Worm (Caenorhabditis elegans): ENCODE results near the gene npr-4.
"Not testable (repeated sequence)": the region's sequence is repeated elsewhere in the genome, so short reads cannot be mapped to it uniquely, and the experiment has no call there.

ce11 chrX:12502582-12502981, 48.9 kb downstream of the npr-4 start:
- not testable (repeated sequence) for TF ChIP-seq unc-62 (GFP tag; optimal IDR thresholded peaks at IDR 0.05); mep-1 (tag; optimal IDR thresholded peaks at IDR 0.05); elt-3 (tag; optimal IDR thresholded peaks at IDR 0.05); nhr-76 (tag; optimal IDR thresholded peaks at IDR 0.05); blmp-1 (tag; optimal IDR thresholded peaks at IDR 0.05); mab-5 (tag; optimal IDR thresholded peaks at IDR 0.05); tbx-8 (GFP tag; optimal IDR thresholded peaks at IDR 0.05)
